Worm (Caenorhabditis elegans) whole organism, young adult: Measurements from ENCODE around the gene Y39G8B.7.

ENCODE experiments used
- D2030.7 ChIP-seq: fragments of 200-800 bp; sonication (Bioruptor generic); IDR thresholded peaks from 2 replicates; pipeline ENCODE4 v1.3.6; 2022; ENCODE audit warnings: missing genetic modification reagents, missing genetic modification characterization, missing compliant biosample characterization
- F52B5.7 ChIP-seq: sonication (generic microtip); optimal IDR thresholded peaks from 2 replicates; lab custom pipeline; 2016; ENCODE audit warnings: mild to moderate bottlenecking, missing genetic modification characterization, missing compliant biosample characterization
- F55B11.4 ChIP-seq: sonication (generic microtip); optimal IDR thresholded peaks from 2 replicates; lab custom pipeline; 2016; ENCODE audit warnings: missing compliant biosample characterization, missing genetic modification characterization, borderline replicate concordance; ENCODE audit not compliant: insufficient read depth
- F57A8.1 ChIP-seq: fragments of 200-800 bp; sonication (Bioruptor generic); optimal IDR thresholded peaks from 2 replicates; lab custom pipeline; 2018; ENCODE audit warnings: mild to moderate bottlenecking, missing genetic modification characterization, moderate library complexity, missing compliant biosample characterization
- F57C9.4 ChIP-seq: sonication (generic microtip); optimal IDR thresholded peaks from 2 replicates; lab custom pipeline; 2017; ENCODE audit warnings: mild to moderate bottlenecking, missing genetic modification characterization, missing compliant biosample characterization
- K11D2.4 ChIP-seq: fragments of 200-800 bp; sonication (Bioruptor generic); IDR thresholded peaks from 2 replicates; pipeline ENCODE4 v1.3.6; 2022; ENCODE audit warnings: missing genetic modification reagents, missing genetic modification characterization, missing compliant biosample characterization
- K12H6.12 ChIP-seq: fragments of 200-800 bp; sonication (Bioruptor generic); optimal IDR thresholded peaks from 2 replicates; lab custom pipeline; 2018; ENCODE audit warnings: mild to moderate bottlenecking, missing genetic modification characterization, missing compliant biosample characterization
- T26A5.8 ChIP-seq: sonication (generic microtip); optimal IDR thresholded peaks from 2 replicates; lab custom pipeline; 2016; ENCODE audit warnings: missing genetic modification characterization, missing compliant biosample characterization
- Y53F4B.3 ChIP-seq: fragments of 200-800 bp; sonication (Bioruptor generic); IDR thresholded peaks from 2 replicates; pipeline ENCODE4 v1.3.6; 2022; ENCODE audit warnings: missing genetic modification reagents, missing genetic modification characterization, missing compliant biosample characterization
- Y67H2A.10 ChIP-seq: fragments of 200-800 bp; sonication (Bioruptor generic); conservative IDR thresholded peaks from 2 replicates; pipeline ENCODE4 v1.3.6; 2022; ENCODE audit warnings: missing genetic modification reagents, missing genetic modification characterization, missing compliant biosample characterization
- Y79H2A.3 ChIP-seq: fragments of 200-800 bp; sonication (Bioruptor generic); conservative IDR thresholded peaks from 2 replicates; pipeline ENCODE4 v1.3.6; 2022; ENCODE audit warnings: missing genetic modification reagents, missing genetic modification characterization, missing compliant biosample characterization
- Y95B8A.8 ChIP-seq: fragments of 200-800 bp; sonication (Bioruptor generic); IDR thresholded peaks from 2 replicates; pipeline ENCODE4 v1.3.6; 2022; ENCODE audit warnings: missing genetic modification reagents, missing genetic modification characterization, missing compliant biosample characterization
- akir-1 ChIP-seq: fragments of 200-800 bp; sonication (Bioruptor generic); optimal IDR thresholded peaks from 2 replicates; lab custom pipeline; 2018; ENCODE audit warnings: mild to moderate bottlenecking, missing genetic modification characterization, moderate library complexity, missing compliant biosample characterization
- ama-1 ChIP-seq, 3 experiments: fragments of 150-350 bp in 1 of 3; sonication (generic microtip) in 2 of 3; optimal IDR thresholded peaks; 2 replicates each; lab custom pipeline; 2014 to 2018; ENCODE audit warnings: missing biosample characterization in 2 of 3, missing genetic modification characterization in 2 of 3, missing genetic modification reagents in 2 of 3
- aptf-3 ChIP-seq: fragments of 200-800 bp; sonication (Bioruptor generic); IDR thresholded peaks from 2 replicates; pipeline ENCODE4 v1.3.6; 2022; ENCODE audit warnings: missing genetic modification characterization, missing compliant biosample characterization
- atf-7 ChIP-seq: sonication (generic microtip); optimal IDR thresholded peaks from 2 replicates; lab custom pipeline; 2017; ENCODE audit warnings: mild to moderate bottlenecking, missing genetic modification characterization, missing compliant biosample characterization
- attf-3 ChIP-seq: fragments of 200-800 bp; sonication (Bioruptor generic); conservative IDR thresholded peaks from 2 replicates; pipeline ENCODE4 v1.3.6; 2022; ENCODE audit warnings: missing genetic modification reagents, missing genetic modification characterization, missing compliant biosample characterization
- attf-5 ChIP-seq: fragments of 200-800 bp; sonication (Bioruptor generic); optimal IDR thresholded peaks from 2 replicates; lab custom pipeline; 2018; ENCODE audit warnings: mild to moderate bottlenecking, missing genetic modification characterization, missing compliant biosample characterization
- attf-6 ChIP-seq: fragments of 200-800 bp; sonication (Bioruptor generic); IDR thresholded peaks from 2 replicates; pipeline ENCODE4 v1.3.6; 2022; ENCODE audit warnings: missing genetic modification reagents, missing genetic modification characterization, missing compliant biosample characterization
- ccch-3 ChIP-seq: fragments of 200-800 bp; sonication (Bioruptor generic); optimal IDR thresholded peaks from 2 replicates; lab custom pipeline; 2018; ENCODE audit warnings: mild to moderate bottlenecking, missing genetic modification characterization, missing compliant biosample characterization
- cebp-2 ChIP-seq: fragments of 200-800 bp; sonication (Bioruptor generic); IDR thresholded peaks from 2 replicates; pipeline ENCODE4 v1.3.6; 2022; ENCODE audit warnings: missing genetic modification characterization, missing compliant biosample characterization
- chd-7 ChIP-seq: sonication (generic microtip); optimal IDR thresholded peaks from 2 replicates; lab custom pipeline; 2016; ENCODE audit warnings: mild to moderate bottlenecking, missing genetic modification characterization, moderate library complexity, missing compliant biosample characterization
- dox-1 ChIP-seq: fragments of 200-800 bp; sonication (Bioruptor generic); IDR thresholded peaks from 2 replicates; pipeline ENCODE4 v1.3.6; 2022; ENCODE audit warnings: missing genetic modification reagents, missing genetic modification characterization, missing compliant biosample characterization
- dpl-1 ChIP-seq: fragments of 150-350 bp; optimal IDR thresholded peaks from 2 replicates; lab custom pipeline; 2014; ENCODE audit warnings: missing biosample characterization, missing genetic modification reagents, missing genetic modification characterization
- egl-44 ChIP-seq: fragments of 200-800 bp; sonication (Bioruptor generic); IDR thresholded peaks from 2 replicates; pipeline ENCODE4 v1.3.6; 2022; ENCODE audit warnings: missing genetic modification reagents, missing genetic modification characterization, missing compliant biosample characterization
- egrh-3 ChIP-seq: fragments of 200-800 bp; sonication (Bioruptor generic); IDR thresholded peaks from 2 replicates; pipeline ENCODE4 v1.3.6; 2022; ENCODE audit warnings: missing genetic modification reagents, missing genetic modification characterization, missing compliant biosample characterization
- hmg-20 ChIP-seq: fragments of 200-800 bp; sonication (Bioruptor generic); IDR thresholded peaks from 2 replicates; pipeline ENCODE4 v1.3.6; 2022; ENCODE audit warnings: missing genetic modification reagents, missing genetic modification characterization, missing compliant biosample characterization
- hrde-1 ChIP-seq: sonication (generic microtip); optimal IDR thresholded peaks from 2 replicates; lab custom pipeline; 2016; ENCODE audit warnings: missing genetic modification characterization, mild to moderate bottlenecking, missing compliant biosample characterization, moderate library complexity, missing genotype, missing genetic modification reagents, borderline replicate concordance
- lag-1 ChIP-seq: fragments of 200-800 bp; sonication (Bioruptor generic); IDR thresholded peaks from 2 replicates; pipeline ENCODE4 v1.3.6; 2022; ENCODE audit warnings: missing genetic modification reagents, missing genetic modification characterization, missing compliant biosample characterization
- let-526 ChIP-seq: fragments of 200-800 bp; sonication (Bioruptor generic); IDR thresholded peaks from 2 replicates; pipeline ENCODE4 v1.3.6; 2022; ENCODE audit warnings: missing genetic modification reagents, missing genetic modification characterization, missing compliant biosample characterization
- lin-26 ChIP-seq: fragments of 200-800 bp; sonication (Bioruptor generic); IDR thresholded peaks from 2 replicates; pipeline ENCODE4 v1.3.6; 2022; ENCODE audit warnings: missing genetic modification reagents, missing genetic modification characterization, missing compliant biosample characterization
- madf-6 ChIP-seq: fragments of 200-800 bp; sonication (Bioruptor generic); IDR thresholded peaks from 2 replicates; pipeline ENCODE4 v1.3.6; 2022; ENCODE audit warnings: missing genetic modification reagents, missing genetic modification characterization, missing compliant biosample characterization
- mxl-1 ChIP-seq: sonication (generic microtip); optimal IDR thresholded peaks from 2 replicates; lab custom pipeline; 2016; ENCODE audit warnings: missing genetic modification characterization, missing compliant biosample characterization
- nfya-1 ChIP-seq: sonication (generic microtip); optimal IDR thresholded peaks from 2 replicates; lab custom pipeline; 2017; ENCODE audit warnings: antibody characterized with exemption, missing compliant biosample characterization, missing genetic modification characterization, borderline replicate concordance; ENCODE audit not compliant: insufficient read depth
- pha-4 ChIP-seq: fragments of 150-350 bp; sonication (generic microtip); optimal IDR thresholded peaks from 2 replicates; lab custom pipeline; 2014; ENCODE audit warnings: missing biosample characterization, missing genetic modification reagents, missing genetic modification characterization
- rcor-1 ChIP-seq: fragments of 200-800 bp; sonication (Bioruptor generic); IDR thresholded peaks from 2 replicates; pipeline ENCODE4 v1.3.6; 2022; ENCODE audit warnings: missing genetic modification reagents, missing genetic modification characterization, missing compliant biosample characterization
- rec-8 ChIP-seq, 2 experiments: sonication (generic microtip); optimal IDR thresholded peaks; 2 replicates each; lab custom pipeline; 2016; ENCODE audit warnings: mild to moderate bottlenecking in 2 of 2, missing genetic modification characterization in 2 of 2, missing genetic modification reagents in 2 of 2, missing genotype in 2 of 2, missing biosample characterization in 1 of 2, missing compliant biosample characterization in 1 of 2, moderate library complexity in 1 of 2
- snpc-1.1 ChIP-seq: sonication (generic microtip); optimal IDR thresholded peaks from 2 replicates; lab custom pipeline; 2017; ENCODE audit warnings: missing genetic modification characterization, mild to moderate bottlenecking, missing compliant biosample characterization, antibody characterized with exemption, moderate library complexity, missing genotype, missing genetic modification reagents; ENCODE audit not compliant: insufficient read depth
- somi-1 ChIP-seq: fragments of 200-800 bp; sonication (Bioruptor generic); optimal IDR thresholded peaks from 2 replicates; lab custom pipeline; 2018; ENCODE audit warnings: mild to moderate bottlenecking, missing genetic modification characterization, missing compliant biosample characterization
- xnd-1 ChIP-seq: sonication (generic microtip); optimal IDR thresholded peaks from 2 replicates; lab custom pipeline; 2016; ENCODE audit warnings: missing genotype, missing genetic modification reagents, missing genetic modification characterization, missing compliant biosample characterization
- zfh-2 ChIP-seq: fragments of 200-800 bp; sonication (Bioruptor generic); conservative IDR thresholded peaks from 2 replicates; pipeline ENCODE4 v1.3.6; 2022; ENCODE audit warnings: missing genetic modification reagents, missing genetic modification characterization, missing compliant biosample characterization
- ztf-25 ChIP-seq: fragments of 200-800 bp; sonication (Bioruptor generic); IDR thresholded peaks from 2 replicates; pipeline ENCODE4 v1.3.6; 2022; ENCODE audit warnings: missing genetic modification reagents, missing genetic modification characterization, missing compliant biosample characterization
- ztf-26 ChIP-seq: sonication (generic microtip); optimal IDR thresholded peaks from 2 replicates; lab custom pipeline; 2017; ENCODE audit warnings: missing genetic modification characterization, missing compliant biosample characterization

Y39G8B.7 gene

ce11 chrII:14019625-14020024, 24.8 kb upstream of the Y39G8B.7 start (continued):
- peak; percentile 45; the same call in 1 of the 2 replicates for TF ChIP-seq egl-44 (GFP tag; lab: Robert Waterston, UW)
- peak; percentile 88; the same call in 1 of the 2 replicates for TF ChIP-seq cebp-2
- peak; percentile 67 for TF ChIP-seq attf-3
- TF ChIP-seq F52B5.7 (tag; lab: Kevin White, UChicago): peak; percentile 18
- 0 out of 2 replicates have a peak, but pooled peaks have one; percentile 75 for TF ChIP-seq lin-26 (GFP tag; lab: Robert Waterston, UW)
- TF ChIP-seq let-526 (GFP tag; lab: Robert Waterston, UW): peak; percentile 72; the same call in 1 of the 2 replicates
- 0 out of 2 replicates have a peak, but pooled peaks have one; percentile 30 for TF ChIP-seq attf-6 (GFP tag; lab: Robert Waterston, UW)
- peak; percentile 14 for TF ChIP-seq attf-5 (GFP tag; lab: Kevin White, UChicago)
- 0 out of 2 replicates have a peak, but pooled peaks have one; percentile 43 for TF ChIP-seq lag-1 (GFP tag; lab: Robert Waterston, UW)
- TF ChIP-seq ztf-25 (GFP tag; lab: Robert Waterston, UW): peak; percentile 81
- peak; percentile 40; the same call in 1 of the 2 replicates for TF ChIP-seq D2030.7 (GFP tag; lab: Robert Waterston, UW)
- TF ChIP-seq rcor-1 (GFP tag; lab: Robert Waterston, UW): peak; percentile 8; the same call in 1 of the 2 replicates
- TF ChIP-seq, all 124 proteins: peak for 31; not testable (repeated sequence) for 93

DNA sequence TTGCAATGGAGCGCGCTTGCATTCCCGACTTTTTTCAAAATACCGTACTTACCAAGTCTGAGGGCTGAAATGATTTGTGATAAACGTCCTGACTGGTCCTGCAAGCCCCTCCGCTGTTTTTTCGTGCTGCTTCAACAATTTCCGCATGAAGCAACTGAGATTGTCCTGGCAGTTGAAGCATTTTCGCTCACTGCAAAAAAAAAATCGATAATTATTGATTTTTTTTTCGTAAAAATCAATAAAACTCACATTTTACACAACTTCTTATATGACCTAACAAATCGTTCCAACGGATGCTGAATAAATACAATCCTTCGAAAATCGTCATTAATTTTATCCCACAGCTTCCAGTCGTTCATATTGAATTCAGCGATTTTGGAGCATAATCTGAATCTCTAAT, 24.1 kb upstream of the Y39G8B.7 start:
- no peak for TF ChIP-seq chd-7 (tag; lab: Kevin White, UChicago)
- TF ChIP-seq Y95B8A.8: no peak
- TF ChIP-seq dox-1 (GFP tag; lab: Robert Waterston, UW): no peak
- TF ChIP-seq rcor-1 (GFP tag; lab: Robert Waterston, UW): no peak
- no peak for TF ChIP-seq nfya-1 (tag; lab: Kevin White, UChicago)
- TF ChIP-seq madf-6 (GFP tag; lab: Robert Waterston, UW): no peak
- no peak for TF ChIP-seq ztf-25 (GFP tag; lab: Robert Waterston, UW)
- TF ChIP-seq aptf-3 (GFP tag; lab: Robert Waterston, UW): no peak
- TF ChIP-seq let-526 (GFP tag; lab: Robert Waterston, UW): no peak
- TF ChIP-seq pha-4 (tag; lab: Kevin White, UChicago): no peak
- no peak for TF ChIP-seq mxl-1 (tag; lab: Kevin White, UChicago)
- no peak for TF ChIP-seq K11D2.4
- no peak for TF ChIP-seq ztf-26 (tag; lab: Kevin White, UChicago)

ce11 chrII:14018192-14018591, 23.4 kb upstream of the Y39G8B.7 start:
- no peak for TF ChIP-seq Y67H2A.10 (GFP tag; lab: Robert Waterston, UW)
- peak; percentile 99 for TF ChIP-seq snpc-1.1 (tag; lab: Kevin White, UChicago)
- peak; percentile 69 for TF ChIP-seq xnd-1 (tag; lab: Kevin White, UChicago)
- no peak for TF ChIP-seq egl-44 (GFP tag; lab: Robert Waterston, UW)
- peak; percentile 39; the same call in 1 of the 2 replicates for TF ChIP-seq egrh-3 (GFP tag; lab: Robert Waterston, UW)
- peak; percentile 23 for TF ChIP-seq somi-1 (GFP tag; lab: Kevin White, UChicago)
- TF ChIP-seq Y79H2A.3 (GFP tag; lab: Robert Waterston, UW): peak; percentile 62; the same call in 1 of the 2 replicates
- peak; percentile 74 for TF ChIP-seq hmg-20 (GFP tag; lab: Robert Waterston, UW)
- peak; percentile 34; the same call in 1 of the 2 replicates for TF ChIP-seq Y53F4B.3 (GFP tag; lab: Robert Waterston, UW)
- peak; percentile 42 for TF ChIP-seq hrde-1 (tag; lab: Kevin White, UChicago)
- TF ChIP-seq lag-1 (GFP tag; lab: Robert Waterston, UW): no peak
- no peak for TF ChIP-seq F55B11.4 (tag; lab: Kevin White, UChicago)
- no peak for TF ChIP-seq ccch-3
- TF ChIP-seq rec-8 (tag; optimal IDR thresholded peaks at IDR 0.05; lab: Kevin White, UChicago): peak; percentile 6 to 28
- TF ChIP-seq K12H6.12 (tag; lab: Kevin White, UChicago): peak; percentile 31
- peak; percentile 78 for TF ChIP-seq T26A5.8 (tag; lab: Kevin White, UChicago)
- peak; percentile 52 for TF ChIP-seq akir-1 (GFP tag; lab: Kevin White, UChicago)
- TF ChIP-seq F57A8.1 (GFP tag; lab: Kevin White, UChicago): no peak
- TF ChIP-seq ama-1 (optimal IDR thresholded peaks at IDR 0.05; lab: Kevin White, UChicago): peak; percentile 99
- TF ChIP-seq ama-1 (GFP tag; optimal IDR thresholded peaks at IDR 0.05; lab: Kevin White, UChicago): peak; percentile 5 to 38
- peak; percentile 78 for TF ChIP-seq atf-7 (tag; lab: Kevin White, UChicago)
- peak; percentile 91 for TF ChIP-seq zfh-2
- TF ChIP-seq let-526 (GFP tag; lab: Robert Waterston, UW): no peak
- peak; percentile 32 for TF ChIP-seq F57C9.4 (tag; lab: Kevin White, UChicago)
- peak; percentile 3 for TF ChIP-seq dpl-1 (GFP tag; lab: Kevin White, UChicago)
